Fruit fly (Drosophila melanogaster) Kc167 (cell line): ENCODE measurements around the gene CG11382.

ENCODE experiments used
- Myc ChIP-seq: fragments of >200 bp; optimal IDR thresholded peaks from 2 replicates; lab custom pipeline; 2017; ENCODE audit warnings: missing external identifiers
- psq ChIP-seq: fragments of >200 bp; optimal IDR thresholded peaks from 2 replicates; lab custom pipeline; 2017; ENCODE audit warnings: missing external identifiers
- ttk ChIP-seq: sonication (Bioruptor generic); optimal IDR thresholded peaks from 2 replicates; lab custom pipeline; 2017; ENCODE audit warnings: missing external identifiers

DNA sequence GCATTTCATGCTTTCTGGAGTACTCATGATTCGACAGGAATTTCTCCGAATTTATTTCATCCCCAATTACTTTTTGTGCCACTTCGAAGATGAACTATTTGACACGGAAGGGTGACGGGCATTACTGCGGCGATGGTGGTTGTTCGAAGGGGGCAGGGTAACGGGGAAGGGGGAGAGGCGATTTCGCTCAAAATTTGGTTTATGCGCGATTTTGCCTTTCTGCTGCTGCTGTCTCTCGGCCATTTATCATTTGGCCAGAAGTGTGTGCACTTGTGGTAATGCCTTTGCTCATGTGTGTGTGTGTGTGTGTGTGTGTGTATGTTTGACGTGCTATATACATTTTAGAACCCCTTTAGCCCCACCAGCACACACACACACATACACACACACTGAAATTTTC is 43.2 kb downstream of the CG11382 start:
- TF ChIP-seq psq (lab: Kevin White, UChicago): no peak
- no peak for TF ChIP-seq Myc (lab: Kevin White, UChicago)
- TF ChIP-seq ttk: no peak
